Worm (Caenorhabditis elegans) whole organism, L2 larva: Measurements from ENCODE around the gene C17C3.1.

ENCODE experiments used
- ZK546.5 ChIP-seq: sonication (generic microtip); optimal IDR thresholded peaks from 2 replicates; lab custom pipeline; 2017; ENCODE audit warnings: missing biosample characterization, missing genetic modification characterization
- aly-2 ChIP-seq: fragments of 150-350 bp; optimal IDR thresholded peaks from 2 replicates; lab custom pipeline; 2014; ENCODE audit warnings: missing biosample characterization, missing genetic modification characterization
- egl-27 ChIP-seq: sonication (generic microtip); optimal IDR thresholded peaks from 3 replicates; lab custom pipeline; 2017; ENCODE audit warnings: missing biosample characterization, missing genetic modification reagents, missing genetic modification characterization
- fos-1 ChIP-seq: fragments of 150-350 bp; optimal IDR thresholded peaks from 2 replicates; lab custom pipeline; 2014; ENCODE audit warnings: missing biosample characterization, missing genetic modification characterization
- lin-11 ChIP-seq: fragments of 150-350 bp; sonication (generic microtip); optimal IDR thresholded peaks from 2 replicates; lab custom pipeline; 2014; ENCODE audit warnings: missing biosample characterization, missing genetic modification characterization, inconsistent platforms, mixed read lengths
- mdl-1 ChIP-seq, 2 experiments: fragments of 150-350 bp in 1 of 2; sonication (generic microtip) in 1 of 2; optimal IDR thresholded peaks; 2 replicates each; lab custom pipeline; 2017; ENCODE audit warnings: missing biosample characterization in 2 of 2, missing genetic modification characterization in 2 of 2
- nhr-23 ChIP-seq: fragments of 150-350 bp; optimal IDR thresholded peaks from 2 replicates; lab custom pipeline; 2014; ENCODE audit warnings: missing biosample characterization, missing genetic modification reagents, missing genetic modification characterization
- nhr-237 ChIP-seq: fragments of 150-350 bp; optimal IDR thresholded peaks from 2 replicates; lab custom pipeline; 2014; ENCODE audit warnings: missing biosample characterization, missing genetic modification characterization
- unc-39 ChIP-seq: fragments of 150-350 bp; optimal IDR thresholded peaks from 2 replicates; lab custom pipeline; 2014; ENCODE audit warnings: missing biosample characterization, missing genetic modification characterization
- unc-55 ChIP-seq: fragments of 150-350 bp; sonication (generic microtip); optimal IDR thresholded peaks from 3 replicates; lab custom pipeline; 2014; ENCODE audit warnings: missing biosample characterization, missing genetic modification reagents, missing genetic modification characterization
- unc-62 ChIP-seq: fragments of 150-350 bp; optimal IDR thresholded peaks from 2 replicates; lab custom pipeline; 2014; ENCODE audit warnings: missing biosample characterization, missing genetic modification reagents, missing genetic modification characterization

ce11 chrII:5557134-5557533, 13.2 kb upstream of the C17C3.1 start:
- TF ChIP-seq unc-39 = no peak
- no peak for TF ChIP-seq unc-62 (GFP tag; lab: Kevin White, UChicago)
- no peak for TF ChIP-seq nhr-237 (tag; lab: Kevin White, UChicago)
- TF ChIP-seq mdl-1 (tag; optimal IDR thresholded peaks at IDR 0.05; lab: Kevin White, UChicago) = no peak
- TF ChIP-seq ZK546.5 (tag; lab: Kevin White, UChicago) = no peak
- no peak for TF ChIP-seq lin-11 (tag; lab: Kevin White, UChicago)
- no peak for TF ChIP-seq unc-55 (GFP tag; lab: Kevin White, UChicago)
- no peak for TF ChIP-seq egl-27
- no peak for TF ChIP-seq nhr-23 (tag; lab: Kevin White, UChicago)
- TF ChIP-seq aly-2 = no peak
- TF ChIP-seq fos-1 (tag; lab: Kevin White, UChicago) = no peak
